Fruit fly (Drosophila melanogaster): Measurements from ENCODE around the gene unc80.

DNA sequence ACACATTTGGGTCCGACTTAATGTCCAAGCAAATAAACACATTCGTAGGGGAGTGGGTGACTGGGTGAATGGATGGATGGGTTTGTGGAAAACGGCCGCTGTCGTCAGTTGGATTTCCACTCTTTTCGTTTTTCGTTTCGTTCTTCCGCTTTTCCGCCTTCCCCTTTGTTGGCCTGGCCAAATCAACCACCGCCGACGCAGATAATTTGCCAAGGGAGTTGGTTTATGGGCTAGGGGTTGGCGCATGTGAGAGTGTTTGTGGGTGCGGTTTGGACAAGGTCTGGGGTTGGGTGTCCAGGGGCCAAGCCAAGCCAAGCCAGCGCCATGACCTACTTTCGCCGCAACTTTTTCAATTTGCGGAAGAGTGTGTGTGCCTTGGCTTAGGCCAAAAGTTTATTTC, 39.2 kb upstream of the unc80 start:
- no peak for TF ChIP-seq Myc (optimal IDR thresholded peaks at IDR 0.05)
- TF ChIP-seq insv (optimal IDR thresholded peaks at IDR 0.05), result no peak
